Worm (Caenorhabditis elegans) whole organism, L1 larva: Measurements from ENCODE around the gene Y49E10.18.
A peak's percentile ranks its signal among the peaks of the same experiment; 100 is the strongest.

Source experiments
- Y116A8C.19 ChIP-seq: sonication (generic microtip); optimal IDR thresholded peaks from 2 replicates; lab custom pipeline; 2016; ENCODE audit warnings: missing compliant biosample characterization, missing genetic modification characterization, borderline replicate concordance
- ama-1 ChIP-seq: fragments of 150-350 bp; optimal IDR thresholded peaks from 2 replicates; lab custom pipeline; 2014
- blmp-1 ChIP-seq: fragments of 150-350 bp; optimal IDR thresholded peaks from 2 replicates; lab custom pipeline; 2014; ENCODE audit warnings: missing biosample characterization, missing genetic modification characterization
- ceh-82 ChIP-seq, 3 experiments: fragments of 150-350 bp in 1 of 3; sonication (generic microtip) in 2 of 3; optimal IDR thresholded peaks; 2 replicates each; lab custom pipeline; 2014 to 2017; ENCODE audit warnings: missing biosample characterization in 3 of 3, missing genetic modification characterization in 3 of 3
- ceh-88 ChIP-seq: fragments of 200-800 bp; sonication (Bioruptor generic); IDR thresholded peaks from 2 replicates; pipeline ENCODE4 v1.3.6; 2022; ENCODE audit warnings: missing genetic modification characterization, missing compliant biosample characterization
- ceh-90 ChIP-seq: sonication (generic microtip); optimal IDR thresholded peaks from 2 replicates; lab custom pipeline; 2016; ENCODE audit warnings: missing genetic modification characterization, missing compliant biosample characterization
- ces-1 ChIP-seq: fragments of 150-350 bp; optimal IDR thresholded peaks from 2 replicates; lab custom pipeline; 2014; ENCODE audit warnings: missing biosample characterization, missing genetic modification reagents, missing genetic modification characterization
- efl-1 ChIP-seq, 4 experiments: fragments of 150-350 bp; optimal IDR thresholded peaks in 3 of 4; peaks in 1 of 4; 1 replicate in 1 of 4; 2 replicates in 3 of 4; lab custom pipeline; 2014; ENCODE audit warnings: missing biosample characterization in 2 of 4, missing genetic modification characterization in 2 of 4, missing genetic modification reagents in 2 of 4
- egl-13 ChIP-seq: sonication (generic microtip); optimal IDR thresholded peaks from 2 replicates; lab custom pipeline; 2016; ENCODE audit warnings: missing genotype, missing genetic modification reagents, missing genetic modification characterization, missing compliant biosample characterization
- fkh-10 ChIP-seq: sonication (generic microtip); optimal IDR thresholded peaks from 2 replicates; lab custom pipeline; 2017; ENCODE audit warnings: missing biosample characterization, missing genetic modification reagents, missing genetic modification characterization
- hlh-4 ChIP-seq: sonication (generic microtip); optimal IDR thresholded peaks from 2 replicates; lab custom pipeline; 2016; ENCODE audit warnings: mild to moderate bottlenecking, missing genetic modification characterization, missing compliant biosample characterization
- jun-1 ChIP-seq: fragments of 150-350 bp; optimal IDR thresholded peaks from 2 replicates; lab custom pipeline; 2014; ENCODE audit warnings: missing biosample characterization, missing genetic modification reagents, missing genetic modification characterization
- lin-13 ChIP-seq: fragments of 150-350 bp; optimal IDR thresholded peaks from 2 replicates; lab custom pipeline; 2014; ENCODE audit warnings: missing biosample characterization, missing genetic modification reagents, missing genetic modification characterization
- lin-14 ChIP-seq: fragments of 200-800 bp; sonication (Bioruptor generic); optimal IDR thresholded peaks from 2 replicates; lab custom pipeline; 2018; ENCODE audit warnings: mild to moderate bottlenecking, missing genetic modification characterization, moderate library complexity, missing compliant biosample characterization
- lin-39 ChIP-seq: fragments of 150-350 bp; optimal IDR thresholded peaks from 2 replicates; lab custom pipeline; 2014; ENCODE audit warnings: missing biosample characterization, missing genetic modification reagents, missing genetic modification characterization
- lsy-2 ChIP-seq, 2 experiments: fragments of 150-350 bp; optimal IDR thresholded peaks; 2 replicates each; lab custom pipeline; 2014; ENCODE audit warnings: missing biosample characterization in 2 of 2, missing genetic modification characterization in 2 of 2
- mef-2 ChIP-seq: fragments of 150-350 bp; optimal IDR thresholded peaks from 2 replicates; lab custom pipeline; 2014; ENCODE audit warnings: missing biosample characterization, missing genetic modification characterization
- nhr-11 ChIP-seq: fragments of 150-350 bp; optimal IDR thresholded peaks from 2 replicates; lab custom pipeline; 2014; ENCODE audit warnings: missing biosample characterization, missing genetic modification characterization
- nhr-12 ChIP-seq: sonication (generic microtip); optimal IDR thresholded peaks from 2 replicates; lab custom pipeline; 2017; ENCODE audit warnings: missing biosample characterization, missing genetic modification characterization
- nhr-19 ChIP-seq: fragments of 200-800 bp; sonication (Bioruptor generic); conservative IDR thresholded peaks from 2 replicates; pipeline ENCODE4 v1.3.6; 2022; ENCODE audit warnings: missing genetic modification characterization, missing compliant biosample characterization
- nhr-20 ChIP-seq: sonication (generic microtip); optimal IDR thresholded peaks from 2 replicates; lab custom pipeline; 2016; ENCODE audit warnings: mild to moderate bottlenecking, missing genetic modification characterization, missing compliant biosample characterization
- nhr-237 ChIP-seq: fragments of 150-350 bp; optimal IDR thresholded peaks from 2 replicates; lab custom pipeline; 2014; ENCODE audit warnings: missing biosample characterization, missing genetic modification characterization
- nhr-47 ChIP-seq: sonication (generic microtip); optimal IDR thresholded peaks from 2 replicates; lab custom pipeline; 2016; ENCODE audit warnings: mild to moderate bottlenecking, missing genetic modification characterization, moderate library complexity, missing compliant biosample characterization
- nhr-76 ChIP-seq: sonication (generic microtip); optimal IDR thresholded peaks from 2 replicates; lab custom pipeline; 2017; ENCODE audit warnings: missing biosample characterization, missing genetic modification characterization
- nhr-85 ChIP-seq: sonication (generic microtip); peaks from one replicate; lab custom pipeline; 2016; ENCODE audit warnings: missing genetic modification characterization, inconsistent platforms, missing compliant biosample characterization
- nhr-90 ChIP-seq: sonication (generic microtip); optimal IDR thresholded peaks from 2 replicates; lab custom pipeline; 2016; ENCODE audit warnings: mild to moderate bottlenecking, missing genetic modification characterization, missing compliant biosample characterization; ENCODE audit not compliant: poor library complexity
- rnt-1 ChIP-seq: sonication (generic microtip); optimal IDR thresholded peaks from 2 replicates; lab custom pipeline; 2016; ENCODE audit warnings: mild to moderate bottlenecking, missing genetic modification characterization, moderate library complexity, missing compliant biosample characterization
- skn-1 ChIP-seq: fragments of 150-350 bp; optimal IDR thresholded peaks from 2 replicates; lab custom pipeline; 2014; ENCODE audit warnings: missing biosample characterization, missing genetic modification characterization
- swsn-7 ChIP-seq: sonication (generic microtip); optimal IDR thresholded peaks from 2 replicates; lab custom pipeline; 2016; ENCODE audit warnings: missing genetic modification characterization, missing compliant biosample characterization
- tbx-2 ChIP-seq: sonication (generic microtip); optimal IDR thresholded peaks from 2 replicates; lab custom pipeline; 2016; ENCODE audit warnings: missing genetic modification characterization, missing compliant biosample characterization
- unc-130 ChIP-seq: fragments of 150-350 bp; optimal IDR thresholded peaks from 2 replicates; lab custom pipeline; 2017; ENCODE audit warnings: missing biosample characterization, missing genetic modification characterization, inconsistent platforms
- unc-62 ChIP-seq: fragments of 150-350 bp; optimal IDR thresholded peaks from 2 replicates; lab custom pipeline; 2014; ENCODE audit warnings: missing biosample characterization, missing genetic modification reagents, missing genetic modification characterization
- unc-98 ChIP-seq: fragments of 200-800 bp; sonication (Bioruptor generic); IDR thresholded peaks from 2 replicates; pipeline ENCODE4 v1.3.6; 2022; ENCODE audit warnings: missing genetic modification characterization, missing compliant biosample characterization
- xbp-1 ChIP-seq: sonication (generic microtip); optimal IDR thresholded peaks from 2 replicates; lab custom pipeline; 2016; ENCODE audit warnings: missing genetic modification characterization, missing compliant biosample characterization
- ztf-11 ChIP-seq, 2 experiments: sonication (generic microtip); optimal IDR thresholded peaks; 2 replicates each; lab custom pipeline; 2016 to 2017; ENCODE audit warnings: missing genetic modification characterization in 2 of 2, missing biosample characterization in 1 of 2, missing compliant biosample characterization in 1 of 2
- ztf-4 ChIP-seq: fragments of 150-350 bp; optimal IDR thresholded peaks from 2 replicates; lab custom pipeline; 2014; ENCODE audit warnings: missing biosample characterization, missing genetic modification characterization

Gene Y49E10.18

DNA sequence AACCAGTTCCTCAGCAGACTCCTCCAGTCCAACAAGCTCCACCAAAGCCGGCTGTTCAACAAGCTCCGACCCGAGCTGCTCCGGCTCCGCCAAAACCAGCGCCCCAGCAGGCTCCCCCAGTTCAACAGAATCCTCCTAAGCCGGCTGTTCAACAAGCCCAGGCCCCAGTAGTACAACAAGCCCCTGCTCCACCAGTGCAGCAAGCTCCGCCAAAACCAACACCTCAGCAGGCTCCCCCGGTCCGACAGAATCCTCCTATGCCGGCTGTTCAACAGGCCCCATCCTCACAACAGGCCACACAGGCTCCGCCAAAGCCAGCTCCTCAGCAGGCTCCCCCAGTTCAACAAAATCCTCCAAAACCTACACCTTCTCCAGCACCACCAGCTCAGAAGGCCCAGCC is 24.7 kb upstream of the Y49E10.18 start:
- no peak for TF ChIP-seq unc-130
- no peak for TF ChIP-seq nhr-90
- TF ChIP-seq Y116A8C.19 (tag; lab: Kevin White, UChicago) = no peak
- no peak for TF ChIP-seq swsn-7
- TF ChIP-seq unc-98 (GFP tag; lab: Robert Waterston, UW) = no peak
- TF ChIP-seq nhr-11 (tag; lab: Kevin White, UChicago) = no peak
- no peak for TF ChIP-seq unc-62 (GFP tag; lab: Kevin White, UChicago)
- no peak for TF ChIP-seq nhr-12 (tag; lab: Kevin White, UChicago)
- TF ChIP-seq, all 84 proteins: peak for 0

DNA sequence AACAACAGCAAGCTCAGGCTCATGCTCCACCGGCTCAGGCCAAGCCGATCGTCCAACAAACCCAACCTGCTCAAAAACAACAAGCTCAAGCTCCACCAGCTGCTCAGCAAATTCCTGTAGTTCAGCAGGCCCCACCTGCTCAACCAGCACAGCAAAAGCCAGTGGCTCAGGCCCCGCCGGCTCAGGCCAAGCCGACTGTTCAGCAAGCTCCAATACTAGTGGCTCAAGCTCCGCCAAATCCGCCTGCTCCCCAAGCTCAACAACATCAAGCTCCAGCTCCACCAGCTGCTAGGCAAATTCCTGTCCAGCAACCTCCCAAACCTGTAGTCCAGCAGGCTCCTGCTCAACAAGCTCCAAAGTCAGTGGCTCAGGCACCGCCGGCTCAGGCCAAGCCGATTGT is 23.9 kb upstream of the Y49E10.18 start:
- no peak for TF ChIP-seq nhr-237 (tag; lab: Kevin White, UChicago)
- no peak for TF ChIP-seq ceh-82 (tag; optimal IDR thresholded peaks at IDR 0.05; lab: Kevin White, UChicago)
- no peak for TF ChIP-seq rnt-1
- no peak for TF ChIP-seq ztf-4 (tag; lab: Kevin White, UChicago)
- TF ChIP-seq ama-1 = no peak
- TF ChIP-seq mef-2 = no peak

DNA sequence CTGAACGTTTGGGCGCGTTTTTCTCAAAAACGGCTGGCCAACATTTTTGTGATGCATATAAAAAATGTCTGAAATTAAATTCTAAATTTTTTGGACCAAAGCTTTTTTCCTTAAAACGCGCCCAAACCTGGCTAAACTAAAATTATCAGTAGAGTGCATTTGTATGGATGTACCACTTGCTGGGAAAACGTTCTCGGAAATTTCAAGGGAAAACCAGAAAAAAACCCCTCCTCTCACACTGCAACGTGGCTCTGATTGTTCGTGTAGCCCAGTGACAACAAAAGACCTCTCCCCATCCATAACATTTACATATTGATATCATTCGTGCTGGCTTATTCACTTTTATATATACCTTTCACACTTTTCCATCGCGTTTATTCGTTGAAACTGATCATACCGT is 23.0 kb upstream of the Y49E10.18 start, which contains the start of gene Y49E10.29:
Y49E10.29 (plus strand) TSS at position 301 of the 400 bp plus-strand sequence.
- TF ChIP-seq tbx-2 = no peak
- TF ChIP-seq hlh-4 = no peak
- TF ChIP-seq nhr-20 (tag; lab: Kevin White, UChicago) = no peak
- TF ChIP-seq xbp-1 (tag; lab: Kevin White, UChicago) = no peak
- TF ChIP-seq nhr-19 (GFP tag; lab: Robert Waterston, UW) = no peak
- no peak for TF ChIP-seq ces-1
- no peak for TF ChIP-seq nhr-76
- TF ChIP-seq blmp-1 (tag; lab: Kevin White, UChicago) = no peak
- no peak for TF ChIP-seq lsy-2 (tag; optimal IDR thresholded peaks at IDR 0.05; lab: Kevin White, UChicago)
- no peak for TF ChIP-seq jun-1 (tag; lab: Kevin White, UChicago)
- TF ChIP-seq lin-13 (GFP tag; lab: Kevin White, UChicago) = no peak
- no peak for TF ChIP-seq fkh-10 (GFP tag; lab: Kevin White, UChicago)
- no peak for TF ChIP-seq unc-98 (GFP tag; lab: Robert Waterston, UW)
- TF ChIP-seq unc-62 (GFP tag; lab: Kevin White, UChicago) = no peak
- no peak for TF ChIP-seq ceh-90 (tag; lab: Kevin White, UChicago)
- TF ChIP-seq ztf-11 (tag; optimal IDR thresholded peaks at IDR 0.05; lab: Kevin White, UChicago) = no peak
- TF ChIP-seq, all 84 proteins: peak for 0

DNA sequence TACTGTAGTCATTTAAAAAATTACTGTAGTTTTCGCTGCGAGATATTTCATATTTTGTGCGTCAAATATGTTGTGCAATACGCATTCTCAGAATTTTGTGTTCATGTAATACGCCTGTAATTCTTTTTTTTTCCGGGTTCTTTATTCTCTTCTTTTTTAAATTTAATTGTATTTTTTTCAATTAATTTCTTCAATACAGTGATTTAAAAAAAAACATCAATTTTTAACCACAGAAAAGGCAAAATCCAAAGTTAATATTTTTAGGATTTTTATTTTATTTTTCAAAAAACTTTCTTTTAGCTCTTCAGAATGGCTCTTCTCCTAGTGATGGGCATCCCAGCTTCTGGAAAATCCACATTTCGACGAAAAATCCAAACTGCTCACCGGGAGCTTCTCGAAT is 20.4 kb upstream of the Y49E10.18 start, which contains the start of gene pstk-1:
pstk-1 (plus strand) TSS at position 301 of the 400 bp plus-strand sequence.
- TF ChIP-seq ceh-82 (tag; optimal IDR thresholded peaks at IDR 0.05; lab: Kevin White, UChicago) (no peak), nhr-20 (tag; lab: Kevin White, UChicago) (no peak), nhr-12 (tag; lab: Kevin White, UChicago) (no peak), lin-39 (tag; lab: Kevin White, UChicago) (no peak), skn-1 (no peak), lin-14 (GFP tag; lab: Kevin White, UChicago) (no peak), ceh-88 (GFP tag; lab: Robert Waterston, UW) (no peak)

DNA sequence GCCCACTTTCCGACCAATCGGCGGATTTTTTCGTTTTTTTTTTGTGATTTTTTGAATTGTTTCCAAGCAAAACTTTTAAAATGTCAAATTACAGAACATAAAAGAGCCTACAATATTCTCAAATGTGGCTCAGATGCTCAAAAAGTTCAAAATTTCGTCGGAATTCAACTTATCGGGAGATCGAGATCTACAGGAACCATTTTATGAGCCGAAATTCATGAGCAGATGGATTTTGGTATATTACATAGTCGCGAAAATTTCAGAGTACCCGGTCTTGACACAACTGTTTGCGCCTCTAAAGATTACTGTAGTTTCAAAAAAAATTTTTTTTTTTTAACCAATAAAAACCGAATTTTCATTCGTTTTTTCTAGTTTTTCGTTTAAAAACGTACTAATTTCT is 13.1 kb upstream of the Y49E10.18 start:
- no peak for TF ChIP-seq nhr-85 (tag; lab: Kevin White, UChicago)
- TF ChIP-seq jun-1 (tag; lab: Kevin White, UChicago) = no peak
- no peak for TF ChIP-seq unc-62 (GFP tag; lab: Kevin White, UChicago)
- no peak for TF ChIP-seq egl-13 (tag; lab: Kevin White, UChicago)
- no peak for TF ChIP-seq nhr-47 (tag; lab: Kevin White, UChicago)
- no peak for TF ChIP-seq efl-1 (optimal IDR thresholded peaks at IDR 0.05; lab: Kevin White, UChicago)
- TF ChIP-seq efl-1 (GFP tag; optimal IDR thresholded peaks at IDR 0.05 in 1 of 2; lab: Kevin White, UChicago) = peak in 1 of 2 experiments; percentile 88
- TF ChIP-seq blmp-1 (tag; lab: Kevin White, UChicago) = no peak
